Fruit fly (Drosophila melanogaster): ENCODE results near the gene CG42394.

- no peak for TF ChIP-seq CG8478 (optimal IDR thresholded peaks at IDR 0.05)
- TF ChIP-seq pan (optimal IDR thresholded peaks at IDR 0.05) = no peak
Measured at dm6 chr3R:10815032-10815431, 34.6 kb upstream of the CG42394 start, which contains the start of the genes CG14693 and TTLL15.

Data from whole organism.